Worm (Caenorhabditis elegans): ENCODE results near the gene dot-1.4.

Gene dot-1.4

ce11 chrX:11934933-11935332 is 3.5 kb upstream of the dot-1.4 start (continued):
- TF ChIP-seq zfp-2 (tag; optimal IDR thresholded peaks at IDR 0.05) (peak; percentile 40), hlh-11 (tag; optimal IDR thresholded peaks at IDR 0.05) (peak; percentile 44), nhr-77 (tag; optimal IDR thresholded peaks at IDR 0.05) (peak; percentile 58), lin-13 (GFP tag; optimal IDR thresholded peaks at IDR 0.05) (peak; percentile 27), jun-1 (tag; optimal IDR thresholded peaks at IDR 0.05) (peak; percentile 7), ztf-7 (tag; optimal IDR thresholded peaks at IDR 0.05) (peak; percentile 31), mdl-1 (tag; optimal IDR thresholded peaks at IDR 0.05) (no peak), dmd-9 (GFP tag; IDR thresholded peaks at IDR 0.05) (peak; percentile 75), madf-5 (GFP tag; IDR thresholded peaks at IDR 0.05) (peak; percentile 66 to 71; a peak in 2 of 4 replicates), lim-7 (GFP tag; IDR thresholded peaks at IDR 0.05) (peak; percentile 85), dmd-6 (GFP tag; IDR thresholded peaks at IDR 0.05) (peak; percentile 66; the same call in 1 of the 2 replicates), Y48G9A.11 (GFP tag; IDR thresholded peaks at IDR 0.05) (peak; percentile 63; the same call in 1 of the 2 replicates), egl-43 (GFP tag; IDR thresholded peaks at IDR 0.05) (peak; percentile 94), php-3 (GFP tag; IDR thresholded peaks at IDR 0.05) (peak; percentile 63; the same call in 1 of the 2 replicates), saeg-2 (GFP tag; IDR thresholded peaks at IDR 0.05) (no peak), hmg-1.1 (GFP tag; IDR thresholded peaks at IDR 0.05) (peak; percentile 92), tag-97 (GFP tag; IDR thresholded peaks at IDR 0.05) (no peak), Y75B8A.6 (GFP tag; IDR thresholded peaks at IDR 0.05) (0 out of 2 replicates have a peak, but pooled peaks have one; percentile 12), Y5F2A.4 (GFP tag; optimal IDR thresholded peaks at IDR 0.05) (peak; percentile 69), aly-2 (tag; optimal IDR thresholded peaks at IDR 0.05) (no peak), mep-1 (tag; optimal IDR thresholded peaks at IDR 0.05) (no peak), snpc-1.2 (GFP tag; IDR thresholded peaks at IDR 0.05) (peak; percentile 87), mxl-3 (GFP tag; optimal IDR thresholded peaks at IDR 0.05) (peak; percentile 11), lin-1 (GFP tag; IDR thresholded peaks at IDR 0.05) (peak; percentile 59; the same call in 1 of the 2 replicates), zip-2 (tag; optimal IDR thresholded peaks at IDR 0.05) (peak; percentile 49), spr-1 (tag; optimal IDR thresholded peaks at IDR 0.05) (peak; percentile 62), daf-12 (tag; optimal IDR thresholded peaks at IDR 0.05) (no peak), ceh-62 (tag; optimal IDR thresholded peaks at IDR 0.05) (no peak), pha-4 (GFP tag; IDR thresholded peaks at IDR 0.05) (peak; percentile 87), pha-4 (tag; optimal IDR thresholded peaks at IDR 0.05) (no peak), nhr-42 (GFP tag; IDR thresholded peaks at IDR 0.05) (peak; percentile 86), madf-9 (GFP tag; conservative IDR thresholded peaks at IDR 0.05) (peak; percentile 79), nhr-102 (tag; optimal IDR thresholded peaks at IDR 0.05) (peak; percentile 73), F44E2.7 (GFP tag; IDR thresholded peaks at IDR 0.05) (peak; percentile 63; the same call in 1 of the 2 replicates), daf-19 (GFP tag; conservative IDR thresholded peaks at IDR 0.05) (no peak), sdz-12 (GFP tag; optimal IDR thresholded peaks at IDR 0.05) (peak; percentile 42), lir-3 (tag; optimal IDR thresholded peaks at IDR 0.05) (peak; percentile 27), nhr-48 (tag; optimal IDR thresholded peaks at IDR 0.05) (peak; percentile 42), attf-4 (tag; optimal IDR thresholded peaks at IDR 0.05) (no peak), arid-1 (GFP tag; conservative IDR thresholded peaks at IDR 0.05) (peak; percentile 54; the same call in 1 of the 2 replicates), nhr-28 (tag; optimal IDR thresholded peaks at IDR 0.05) (peak; percentile 12), dmd-8 (GFP tag; IDR thresholded peaks at IDR 0.05) (peak; percentile 91), nhr-41 (GFP tag; IDR thresholded peaks at IDR 0.05) (0 out of 2 replicates have a peak, but pooled peaks have one; percentile 33), ZK546.5 (tag; optimal IDR thresholded peaks at IDR 0.05) (no peak), daf-8 (GFP tag; IDR thresholded peaks at IDR 0.05) (0 out of 2 replicates have a peak, but pooled peaks have one; percentile 60), unc-130 (GFP tag; optimal IDR thresholded peaks at IDR 0.05) (peak; percentile 16), lin-38 (GFP tag; IDR thresholded peaks at IDR 0.05) (peak; percentile 71), hif-1 (tag; optimal IDR thresholded peaks at IDR 0.05) (peak in 1 of 2 experiments; percentile 2), fkh-10 (GFP tag; optimal IDR thresholded peaks at IDR 0.05) (no peak), fos-1 (tag; optimal IDR thresholded peaks at IDR 0.05) (no peak), ceh-20 (GFP tag; IDR thresholded peaks at IDR 0.05) (peak; percentile 73), nhr-6 (tag; optimal IDR thresholded peaks at IDR 0.05) (peak; percentile 29)
